Fruit fly (Drosophila melanogaster): ENCODE results near the gene Orco.

DNA sequence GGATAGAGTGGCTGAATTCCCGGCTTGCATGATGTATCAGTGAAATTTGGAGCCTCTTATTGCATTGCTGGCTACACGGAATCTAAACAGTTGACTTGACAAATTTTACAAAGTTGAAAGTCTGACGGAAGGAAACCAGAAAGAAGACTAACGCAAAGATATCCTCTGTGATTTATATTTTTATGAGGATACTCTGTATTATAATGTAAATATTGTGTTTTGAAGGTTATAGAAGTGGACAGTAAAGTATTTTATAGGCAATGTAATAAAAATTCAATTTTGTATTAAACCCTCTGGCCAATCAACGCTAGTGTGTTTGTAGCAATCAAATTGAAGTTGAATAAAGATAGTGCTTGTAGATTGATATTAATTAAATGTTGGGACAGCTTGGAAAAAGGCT lies 24.6 kb downstream of the Orco start, which contains the start of gene CG14668:
- TF ChIP-seq tj (GFP tag; optimal IDR thresholded peaks at IDR 0.05) (no peak), CG12768 (GFP tag; optimal IDR thresholded peaks at IDR 0.05) (no peak), CG14711 (tag; optimal IDR thresholded peaks at IDR 0.05) (no peak)
